Worm (Caenorhabditis elegans) whole organism, L4 larva: ENCODE results near the gene F56B3.2.

Experiments
- aly-2 ChIP-seq: sonication (generic microtip); optimal IDR thresholded peaks from 2 replicates; lab custom pipeline; 2018; ENCODE audit warnings: missing biosample characterization, missing genetic modification characterization
- dpl-1 ChIP-seq: fragments of 150-350 bp; optimal IDR thresholded peaks from 2 replicates; lab custom pipeline; 2014; ENCODE audit warnings: missing biosample characterization, missing genetic modification reagents, missing genetic modification characterization
- pha-4 ChIP-seq, 2 experiments: fragments of 150-350 bp in 1 of 2; fragments of 200-800 bp in 1 of 2; sonication (Bioruptor generic) in 1 of 2; IDR thresholded peaks in 1 of 2; optimal IDR thresholded peaks in 1 of 2; 2 replicates each; pipeline versions ENCODE4 v1.3.6 to Lab custom; 2014 to 2022; ENCODE audit warnings: missing genetic modification characterization in 2 of 2, missing genetic modification reagents in 2 of 2, missing biosample characterization in 1 of 2, missing compliant biosample characterization in 1 of 2

DNA sequence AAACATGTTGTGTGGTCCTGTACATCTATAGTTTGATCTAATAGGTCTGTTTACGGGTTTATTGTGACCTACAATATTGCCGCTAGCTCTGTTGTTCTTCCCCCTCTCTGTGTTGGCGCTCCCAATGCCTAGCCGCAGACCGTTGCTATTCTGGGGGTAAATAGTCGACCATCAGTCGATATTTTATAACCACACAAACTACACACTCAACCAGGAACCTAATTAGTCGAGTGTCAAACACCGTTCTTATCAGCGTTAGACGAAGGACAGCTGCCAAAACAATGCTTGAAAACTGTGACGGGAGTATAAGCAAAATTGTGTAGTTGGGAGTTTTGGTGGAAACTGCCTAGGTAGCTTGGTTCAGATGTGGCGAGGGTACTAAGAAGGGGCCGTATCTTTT, 14.0 kb upstream of the F56B3.2 start:
- TF ChIP-seq aly-2 (tag; lab: Kevin White, UChicago), result no peak
- no peak for TF ChIP-seq pha-4 (GFP tag; IDR thresholded peaks at IDR 0.05; lab: Robert Waterston, UW)
- TF ChIP-seq pha-4 (tag; optimal IDR thresholded peaks at IDR 0.05; lab: Kevin White, UChicago), result no peak
- TF ChIP-seq dpl-1 (GFP tag; lab: Kevin White, UChicago), result no peak
